Worm (Caenorhabditis elegans): ENCODE data around the gene sly-1.
A peak's percentile ranks its signal among the peaks of the same experiment; 100 is the strongest.

Gene sly-1

DNA sequence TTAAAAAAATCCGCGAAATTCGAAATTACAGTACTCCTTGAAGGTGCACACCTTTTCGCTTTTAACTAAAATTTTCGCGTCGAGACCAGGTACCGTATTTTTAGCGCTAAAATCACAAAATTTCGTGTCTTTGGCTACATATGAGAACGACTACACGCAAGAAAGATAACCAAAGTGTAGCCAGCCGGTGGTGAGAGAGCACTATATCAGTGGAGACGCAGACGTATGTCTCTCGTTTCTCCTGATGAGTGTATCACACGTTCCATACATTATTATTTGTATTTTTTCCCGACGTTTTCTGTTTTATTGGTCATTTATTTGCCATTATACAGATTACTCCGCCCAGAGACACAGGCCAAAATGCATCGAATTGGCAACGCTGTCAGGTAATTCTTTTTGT is 59.1 kb downstream of the sly-1 start, which contains the start of gene acdh-11:
TSS of gene acdh-11 (plus strand) at position 333 of the 400 bp plus-strand sequence.
- TF ChIP-seq nhr-20 (tag; optimal IDR thresholded peaks at IDR 0.05) (peak; percentile 36), C16A3.4 (tag; optimal IDR thresholded peaks at IDR 0.05) (no peak), lin-35 (GFP tag; optimal IDR thresholded peaks at IDR 0.05) (peak in 1 of 2 experiments; percentile 19), blmp-1 (tag; optimal IDR thresholded peaks at IDR 0.05) (peak; percentile 2), C04F5.9 (tag; optimal IDR thresholded peaks at IDR 0.05) (no peak), hlh-17 (GFP tag; optimal IDR thresholded peaks at IDR 0.05; ENCODE audit: borderline replicate concordance) (no peak), elt-2 (tag; optimal IDR thresholded peaks at IDR 0.05) (peak; percentile 22), snu-23 (GFP tag; optimal IDR thresholded peaks at IDR 0.05) (peak; percentile 29), unc-86 (tag; optimal IDR thresholded peaks at IDR 0.05) (no peak), swsn-7 (tag; optimal IDR thresholded peaks at IDR 0.05) (no peak), nhr-85 (tag) (no peak), skn-1 (tag; optimal IDR thresholded peaks at IDR 0.05) (no peak), nhr-19 (GFP tag; conservative IDR thresholded peaks at IDR 0.05) (no peak), egl-27 (tag; optimal IDR thresholded peaks at IDR 0.05) (no peak), zag-1 (tag; optimal IDR thresholded peaks at IDR 0.05) (no peak), hlh-4 (tag; optimal IDR thresholded peaks at IDR 0.05) (no peak), lsy-2 (tag; optimal IDR thresholded peaks at IDR 0.05) (peak in 1 of 2 experiments; percentile 7), mdl-1 (tag; optimal IDR thresholded peaks at IDR 0.05) (peak in 1 of 2 experiments; percentile 4), aha-1 (tag; optimal IDR thresholded peaks at IDR 0.05) (no peak), dpl-1 (GFP tag; optimal IDR thresholded peaks at IDR 0.05) (no peak), elt-3 (tag; optimal IDR thresholded peaks at IDR 0.05) (peak in 4 of 6 experiments; percentile 52 to 79 (median 77))

Data from whole organism, L1 larva.